Worm (Caenorhabditis elegans) whole organism, L2 larva: ENCODE measurements around the gene nlp-11.

Experiments used
- R02D3.7 ChIP-seq: fragments of 150-350 bp; optimal IDR thresholded peaks from 2 replicates; lab custom pipeline; 2014; ENCODE audit warnings: missing biosample characterization, missing genetic modification characterization
- alr-1 ChIP-seq: fragments of 150-350 bp; optimal IDR thresholded peaks from 2 replicates; lab custom pipeline; 2014; ENCODE audit warnings: missing biosample characterization, missing genetic modification characterization
- aly-2 ChIP-seq: fragments of 150-350 bp; optimal IDR thresholded peaks from 2 replicates; lab custom pipeline; 2014; ENCODE audit warnings: missing biosample characterization, missing genetic modification characterization
- blmp-1 ChIP-seq: sonication (generic microtip); optimal IDR thresholded peaks from 2 replicates; lab custom pipeline; 2017; ENCODE audit warnings: missing genetic modification characterization, mild to moderate bottlenecking, missing compliant biosample characterization, antibody characterized with exemption, moderate library complexity; ENCODE audit not compliant: insufficient read depth
- fos-1 ChIP-seq: fragments of 150-350 bp; optimal IDR thresholded peaks from 2 replicates; lab custom pipeline; 2014; ENCODE audit warnings: missing biosample characterization, missing genetic modification characterization
- mab-5 ChIP-seq: fragments of 150-350 bp; optimal IDR thresholded peaks from 2 replicates; lab custom pipeline; 2014; ENCODE audit warnings: missing biosample characterization, missing genetic modification characterization
- mdl-1 ChIP-seq, 2 experiments: fragments of 150-350 bp in 1 of 2; sonication (generic microtip) in 1 of 2; optimal IDR thresholded peaks; 2 replicates each; lab custom pipeline; 2017; ENCODE audit warnings: missing biosample characterization in 2 of 2, missing genetic modification characterization in 2 of 2
- nhr-11 ChIP-seq: fragments of 150-350 bp; optimal IDR thresholded peaks from 2 replicates; lab custom pipeline; 2014; ENCODE audit warnings: missing biosample characterization, missing genetic modification characterization
- nhr-12 ChIP-seq: fragments of 150-350 bp; optimal IDR thresholded peaks from 2 replicates; lab custom pipeline; 2014; ENCODE audit warnings: missing biosample characterization, missing genetic modification characterization
- nhr-237 ChIP-seq: fragments of 150-350 bp; optimal IDR thresholded peaks from 2 replicates; lab custom pipeline; 2014; ENCODE audit warnings: missing biosample characterization, missing genetic modification characterization
- nhr-6 ChIP-seq: fragments of 150-350 bp; optimal IDR thresholded peaks from 2 replicates; lab custom pipeline; 2014; ENCODE audit warnings: missing biosample characterization, missing genetic modification characterization
- nhr-77 ChIP-seq: fragments of 150-350 bp; optimal IDR thresholded peaks from 2 replicates; lab custom pipeline; 2014; ENCODE audit warnings: missing biosample characterization, missing genetic modification characterization
- unc-39 ChIP-seq: fragments of 150-350 bp; optimal IDR thresholded peaks from 2 replicates; lab custom pipeline; 2014; ENCODE audit warnings: missing biosample characterization, missing genetic modification characterization
- unc-62 ChIP-seq: fragments of 150-350 bp; optimal IDR thresholded peaks from 2 replicates; lab custom pipeline; 2014; ENCODE audit warnings: missing biosample characterization, missing genetic modification reagents, missing genetic modification characterization

DNA sequence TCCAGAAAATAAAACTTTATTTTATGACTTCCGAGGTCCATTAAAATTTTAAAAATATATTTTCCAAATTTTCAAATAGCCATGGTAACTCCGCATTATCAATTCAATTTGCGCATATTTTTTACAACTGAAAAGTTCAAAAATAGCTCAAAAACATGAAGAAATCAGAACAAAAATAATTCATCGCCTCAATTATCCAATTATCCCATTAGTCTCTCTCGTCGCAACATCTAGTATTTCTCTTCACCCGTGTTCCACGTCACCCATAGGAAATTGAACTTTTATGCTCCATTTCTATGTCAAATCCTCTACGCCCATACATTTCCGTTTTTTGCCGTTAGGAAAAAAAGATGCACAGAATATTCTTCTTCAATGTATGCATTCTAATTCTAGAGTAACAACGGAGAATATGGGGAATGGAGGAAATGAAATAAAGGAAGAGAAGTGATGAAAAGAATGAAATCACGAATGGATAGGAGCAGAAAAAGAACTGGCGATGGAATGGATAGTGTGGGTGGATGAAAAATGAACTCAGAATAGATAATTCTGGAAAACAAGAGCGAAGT, 1.6 kb downstream of the nlp-11 start:
- TF ChIP-seq aly-2 (tag; lab: Kevin White, UChicago) (no peak), blmp-1 (no peak), nhr-12 (tag; lab: Kevin White, UChicago) (no peak), nhr-237 (tag; lab: Kevin White, UChicago) (no peak), unc-62 (GFP tag; lab: Kevin White, UChicago) (no peak), R02D3.7 (no peak), nhr-77 (tag; lab: Kevin White, UChicago) (no peak), alr-1 (tag; lab: Kevin White, UChicago) (no peak), nhr-6 (tag; lab: Kevin White, UChicago) (no peak), mdl-1 (tag; optimal IDR thresholded peaks at IDR 0.05; lab: Kevin White, UChicago) (no peak), unc-39 (tag; lab: Kevin White, UChicago) (no peak), nhr-11 (no peak), fos-1 (no peak), mab-5 (tag; lab: Kevin White, UChicago) (no peak)
